Fruit fly (Drosophila melanogaster) whole organism, prepupa: ENCODE data around the gene Crtc.

Experiments used
- CG11902 ChIP-seq: fragments of 200-800 bp; sonication (Bioruptor generic); optimal IDR thresholded peaks from 3 replicates; lab custom pipeline; 2016; ENCODE audit warnings: missing biosample characterization, missing genetic modification characterization
- CG16779 ChIP-seq: fragments of 200-800 bp; sonication (Bioruptor generic); optimal IDR thresholded peaks from 3 replicates; lab custom pipeline; 2017; ENCODE audit warnings: missing biosample characterization, mild to moderate bottlenecking, missing genetic modification characterization
- CG31627 ChIP-seq: fragments of 200-800 bp; sonication (Bioruptor generic); optimal IDR thresholded peaks from 3 replicates; lab custom pipeline; 2016; ENCODE audit warnings: missing biosample characterization, missing genetic modification characterization
- CG4318 ChIP-seq: fragments of 200-800 bp; sonication (Bioruptor generic); optimal IDR thresholded peaks from 3 replicates; lab custom pipeline; 2017; ENCODE audit warnings: missing biosample characterization, mild to moderate bottlenecking, missing genetic modification characterization
- CG6854 ChIP-seq: fragments of 200-800 bp; sonication (Bioruptor generic); optimal IDR thresholded peaks from 2 replicates; lab custom pipeline; 2017; ENCODE audit warnings: missing biosample characterization, mild to moderate bottlenecking, missing genetic modification characterization
- Eip75B ChIP-seq: fragments of 200-800 bp; sonication (Bioruptor generic); optimal IDR thresholded peaks from 3 replicates; lab custom pipeline; 2016; ENCODE audit warnings: missing biosample characterization, missing genetic modification characterization
- Hr4 ChIP-seq: fragments of 200-800 bp; sonication (Bioruptor generic); optimal IDR thresholded peaks from 3 replicates; lab custom pipeline; 2016; ENCODE audit warnings: missing biosample characterization, missing genetic modification characterization
- net ChIP-seq: fragments of 200-800 bp; sonication (Bioruptor generic); optimal IDR thresholded peaks from 3 replicates; lab custom pipeline; 2016; ENCODE audit warnings: missing biosample characterization, missing genetic modification characterization

- no peak for TF ChIP-seq CG4318 (GFP tag; lab: Kevin White, UChicago)
- peak; percentile 51 for TF ChIP-seq CG16779
- TF ChIP-seq CG6854: peak; percentile 42
- TF ChIP-seq Eip75B (GFP tag; lab: Kevin White, UChicago): no peak
- TF ChIP-seq net (GFP tag; lab: Kevin White, UChicago): no peak
- no peak for TF ChIP-seq CG11902
- peak; percentile 9 for TF ChIP-seq Hr4 (GFP tag; lab: Kevin White, UChicago)
- no peak for TF ChIP-seq CG31627
Measured at dm6 chr3L:17668945-17669779, at the start of gene Crtc.
